Worm (Caenorhabditis elegans) whole organism, young adult: ENCODE measurements around the gene saps-1.

Source experiments
- B0035.1 ChIP-seq: sonication (generic microtip); optimal IDR thresholded peaks from 2 replicates; lab custom pipeline; 2016; ENCODE audit warnings: missing genetic modification characterization, mild to moderate bottlenecking, missing compliant biosample characterization, missing genotype, missing genetic modification reagents
- B0261.1 ChIP-seq: sonication (generic microtip); optimal IDR thresholded peaks from 2 replicates; lab custom pipeline; 2016; ENCODE audit warnings: mild to moderate bottlenecking, missing genetic modification characterization, moderate library complexity, missing compliant biosample characterization
- C17E4.6 ChIP-seq: fragments of 200-800 bp; sonication (Bioruptor generic); IDR thresholded peaks from 2 replicates; pipeline ENCODE4 v1.3.6; 2022; ENCODE audit warnings: missing genetic modification reagents, missing genetic modification characterization, missing compliant biosample characterization
- D2030.7 ChIP-seq: fragments of 200-800 bp; sonication (Bioruptor generic); IDR thresholded peaks from 2 replicates; pipeline ENCODE4 v1.3.6; 2022; ENCODE audit warnings: missing genetic modification reagents, missing genetic modification characterization, missing compliant biosample characterization
- F52B5.7 ChIP-seq: sonication (generic microtip); optimal IDR thresholded peaks from 2 replicates; lab custom pipeline; 2016; ENCODE audit warnings: mild to moderate bottlenecking, missing genetic modification characterization, missing compliant biosample characterization
- K11D2.4 ChIP-seq: fragments of 200-800 bp; sonication (Bioruptor generic); IDR thresholded peaks from 2 replicates; pipeline ENCODE4 v1.3.6; 2022; ENCODE audit warnings: missing genetic modification reagents, missing genetic modification characterization, missing compliant biosample characterization
- ceh-27 ChIP-seq: fragments of 200-800 bp; sonication (Bioruptor generic); optimal IDR thresholded peaks from 2 replicates; lab custom pipeline; 2018; ENCODE audit warnings: mild to moderate bottlenecking, missing genetic modification characterization, moderate library complexity, missing compliant biosample characterization
- ceh-79 ChIP-seq: sonication (generic microtip); optimal IDR thresholded peaks from 2 replicates; lab custom pipeline; 2017; ENCODE audit warnings: mild to moderate bottlenecking, missing genetic modification characterization, missing compliant biosample characterization
- egl-18 ChIP-seq: fragments of 200-800 bp; sonication (Bioruptor generic); IDR thresholded peaks from 2 replicates; pipeline ENCODE4 v1.3.6; 2022; ENCODE audit warnings: missing genetic modification reagents, missing genetic modification characterization, missing compliant biosample characterization
- fkh-3 ChIP-seq: sonication (generic microtip); optimal IDR thresholded peaks from 2 replicates; lab custom pipeline; 2016; ENCODE audit warnings: mild to moderate bottlenecking, missing genetic modification characterization, missing compliant biosample characterization
- hlh-26 ChIP-seq: fragments of 200-800 bp; sonication (Bioruptor generic); conservative IDR thresholded peaks from 2 replicates; pipeline ENCODE4 v1.3.6; 2022; ENCODE audit warnings: missing genetic modification reagents, missing genetic modification characterization, missing compliant biosample characterization
- hmg-1.2 ChIP-seq: fragments of 200-800 bp; sonication (Bioruptor generic); IDR thresholded peaks from 2 replicates; pipeline ENCODE4 v1.3.6; 2022; ENCODE audit warnings: missing genetic modification reagents, missing genetic modification characterization, missing compliant biosample characterization
- hrde-1 ChIP-seq: sonication (generic microtip); optimal IDR thresholded peaks from 2 replicates; lab custom pipeline; 2016; ENCODE audit warnings: missing genetic modification characterization, mild to moderate bottlenecking, missing compliant biosample characterization, moderate library complexity, missing genotype, missing genetic modification reagents, borderline replicate concordance
- lin-54 ChIP-seq: fragments of 200-800 bp; sonication (Bioruptor generic); optimal IDR thresholded peaks from 2 replicates; lab custom pipeline; 2018; ENCODE audit warnings: mild to moderate bottlenecking, missing genetic modification characterization, missing compliant biosample characterization
- lsl-1 ChIP-seq: fragments of 200-800 bp; sonication (Bioruptor generic); optimal IDR thresholded peaks from 2 replicates; lab custom pipeline; 2018; ENCODE audit warnings: mild to moderate bottlenecking, missing genetic modification characterization, moderate library complexity, missing compliant biosample characterization
- madf-8 ChIP-seq: fragments of 200-800 bp; sonication (Bioruptor generic); conservative IDR thresholded peaks from 2 replicates; pipeline ENCODE4 v1.3.6; 2022; ENCODE audit warnings: missing genetic modification reagents, missing genetic modification characterization, missing compliant biosample characterization
- mxl-1 ChIP-seq: sonication (generic microtip); optimal IDR thresholded peaks from 2 replicates; lab custom pipeline; 2016; ENCODE audit warnings: missing genetic modification characterization, missing compliant biosample characterization
- nfya-2 ChIP-seq: fragments of 200-800 bp; sonication (Bioruptor generic); IDR thresholded peaks from 2 replicates; pipeline ENCODE4 v1.3.6; 2022; ENCODE audit warnings: missing genetic modification reagents, missing genetic modification characterization, missing compliant biosample characterization
- nhr-179 ChIP-seq: sonication (generic microtip); optimal IDR thresholded peaks from 2 replicates; lab custom pipeline; 2016; ENCODE audit warnings: mild to moderate bottlenecking, missing genetic modification characterization, missing compliant biosample characterization
- nhr-90 ChIP-seq: sonication (generic microtip); optimal IDR thresholded peaks from 2 replicates; lab custom pipeline; 2016; ENCODE audit warnings: missing genotype, mild to moderate bottlenecking, missing genetic modification characterization, missing compliant biosample characterization
- rec-8 ChIP-seq, 2 experiments: sonication (generic microtip); optimal IDR thresholded peaks; 2 replicates each; lab custom pipeline; 2016; ENCODE audit warnings: mild to moderate bottlenecking in 2 of 2, missing genetic modification characterization in 2 of 2, missing genetic modification reagents in 2 of 2, missing genotype in 2 of 2, missing biosample characterization in 1 of 2, missing compliant biosample characterization in 1 of 2, moderate library complexity in 1 of 2
- rpc-1 ChIP-seq, 2 experiments: fragments of 150-350 bp in 1 of 2; sonication (generic microtip) in 1 of 2; optimal IDR thresholded peaks; 2 replicates each; lab custom pipeline; 2014 to 2018; ENCODE audit warnings: missing biosample characterization in 1 of 2, missing genetic modification characterization in 1 of 2, missing genetic modification reagents in 1 of 2, missing genotype in 1 of 2
- snpc-1.3 ChIP-seq: sonication (generic microtip); optimal IDR thresholded peaks from 2 replicates; lab custom pipeline; 2017; ENCODE audit warnings: missing genetic modification characterization, mild to moderate bottlenecking, missing compliant biosample characterization, antibody characterized with exemption, moderate library complexity, missing genotype, missing genetic modification reagents; ENCODE audit not compliant: insufficient read depth
- snpc-4 ChIP-seq, 5 experiments: fragments of 150-350 bp in 1 of 5; sonication (generic microtip) in 4 of 5; optimal IDR thresholded peaks; 2 replicates each; lab custom pipeline; 2014 to 2018; ENCODE audit warnings: missing genetic modification characterization in 5 of 5, missing biosample characterization in 3 of 5, antibody characterized with exemption in 2 of 5, mild to moderate bottlenecking in 2 of 5, missing compliant biosample characterization in 2 of 5, missing genotype in 2 of 5, moderate library complexity in 2 of 5, missing genetic modification reagents in 1 of 5
- somi-1 ChIP-seq: fragments of 200-800 bp; sonication (Bioruptor generic); optimal IDR thresholded peaks from 2 replicates; lab custom pipeline; 2018; ENCODE audit warnings: mild to moderate bottlenecking, missing genetic modification characterization, missing compliant biosample characterization
- tbp1 ChIP-seq: fragments of 200-800 bp; sonication (Bioruptor generic); optimal IDR thresholded peaks from 2 replicates; lab custom pipeline; 2018; ENCODE audit warnings: mild to moderate bottlenecking, missing genetic modification characterization, missing compliant biosample characterization
- zfh-2 ChIP-seq: fragments of 200-800 bp; sonication (Bioruptor generic); conservative IDR thresholded peaks from 2 replicates; pipeline ENCODE4 v1.3.6; 2022; ENCODE audit warnings: missing genetic modification reagents, missing genetic modification characterization, missing compliant biosample characterization
- zim-3 ChIP-seq: sonication (generic microtip); optimal IDR thresholded peaks from 2 replicates; lab custom pipeline; 2017; ENCODE audit warnings: mild to moderate bottlenecking, missing genetic modification characterization, moderate library complexity, missing compliant biosample characterization
- ztf-25 ChIP-seq: fragments of 200-800 bp; sonication (Bioruptor generic); IDR thresholded peaks from 2 replicates; pipeline ENCODE4 v1.3.6; 2022; ENCODE audit warnings: missing genetic modification reagents, missing genetic modification characterization, missing compliant biosample characterization

Gene saps-1

DNA sequence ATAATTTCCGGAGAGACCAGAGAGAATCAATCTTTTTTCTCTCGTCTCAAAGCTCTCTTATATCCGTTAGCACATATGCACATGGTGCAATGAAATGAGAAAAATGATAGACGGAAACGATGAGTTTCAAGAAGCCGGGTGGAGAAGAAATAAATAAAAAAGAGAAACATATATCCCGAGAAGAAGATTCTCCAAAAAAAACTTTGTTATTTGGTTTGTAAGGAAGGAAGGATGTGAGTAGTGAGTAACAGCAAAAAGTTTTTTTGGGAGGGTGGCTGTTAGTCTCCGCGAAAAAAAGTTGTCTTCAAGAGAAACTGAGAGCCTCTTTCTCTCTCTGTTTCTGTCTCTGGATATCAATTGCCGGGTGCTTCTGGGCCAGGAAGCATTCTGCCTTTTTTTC is 19.2 kb downstream of the saps-1 start:
- TF ChIP-seq nfya-2 (GFP tag; lab: Robert Waterston, UW) (no peak), rec-8 (tag; optimal IDR thresholded peaks at IDR 0.05; lab: Kevin White, UChicago) (no peak), mxl-1 (tag; lab: Kevin White, UChicago) (no peak), F52B5.7 (no peak), snpc-4 (GFP tag; optimal IDR thresholded peaks at IDR 0.05; lab: Kevin White, UChicago) (no peak), snpc-4 (tag; optimal IDR thresholded peaks at IDR 0.05; lab: Kevin White, UChicago) (no peak), hmg-1.2 (no peak), rpc-1 (optimal IDR thresholded peaks at IDR 0.05; lab: Kevin White, UChicago) (no peak), rpc-1 (tag; optimal IDR thresholded peaks at IDR 0.05; lab: Kevin White, UChicago) (no peak), lin-54 (GFP tag; lab: Kevin White, UChicago) (no peak), fkh-3 (tag; lab: Kevin White, UChicago) (no peak), lsl-1 (GFP tag; lab: Kevin White, UChicago) (no peak), B0261.1 (tag; lab: Kevin White, UChicago) (no peak), snpc-1.3 (tag; lab: Kevin White, UChicago) (no peak)

DNA sequence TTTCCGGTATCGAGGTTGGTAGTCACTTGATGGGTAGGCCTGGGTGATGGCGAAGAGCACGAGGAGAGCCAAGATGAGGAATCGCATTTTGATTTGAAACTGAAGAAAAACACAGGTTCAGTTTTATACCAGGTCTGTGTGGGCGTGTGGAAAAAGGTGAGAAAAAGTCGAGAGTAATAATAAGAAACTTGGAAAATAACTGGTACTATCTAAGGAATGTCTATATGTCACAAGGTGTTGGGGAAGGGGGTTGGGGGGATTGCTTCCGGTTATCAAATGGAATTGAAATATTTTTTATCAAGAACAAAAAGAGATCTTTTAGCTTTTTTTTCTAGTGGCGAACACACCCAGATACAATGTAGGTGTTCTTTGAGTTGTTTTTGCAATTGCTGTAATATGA is 22.1 kb downstream of the saps-1 start, which contains the start of gene nlp-51:
Gene nlp-51 (minus strand): TSS at position 101 of the 400 bp plus-strand sequence.
- no peak for TF ChIP-seq tbp1 (GFP tag; lab: Kevin White, UChicago)
- TF ChIP-seq C17E4.6 (GFP tag; lab: Robert Waterston, UW) = no peak
- no peak for TF ChIP-seq hlh-26

ce11 chrII:11329021-11329479 is 31.6 kb downstream of the saps-1 start, which contains the start of gene tag-180:
tag-180 (minus strand) TSS chrII:11329429.
- TF ChIP-seq zfh-2 (GFP tag; lab: Robert Waterston, UW) (peak; percentile 37; the same call in 1 of the 2 replicates), zim-3 (tag; lab: Kevin White, UChicago) (no peak)

DNA sequence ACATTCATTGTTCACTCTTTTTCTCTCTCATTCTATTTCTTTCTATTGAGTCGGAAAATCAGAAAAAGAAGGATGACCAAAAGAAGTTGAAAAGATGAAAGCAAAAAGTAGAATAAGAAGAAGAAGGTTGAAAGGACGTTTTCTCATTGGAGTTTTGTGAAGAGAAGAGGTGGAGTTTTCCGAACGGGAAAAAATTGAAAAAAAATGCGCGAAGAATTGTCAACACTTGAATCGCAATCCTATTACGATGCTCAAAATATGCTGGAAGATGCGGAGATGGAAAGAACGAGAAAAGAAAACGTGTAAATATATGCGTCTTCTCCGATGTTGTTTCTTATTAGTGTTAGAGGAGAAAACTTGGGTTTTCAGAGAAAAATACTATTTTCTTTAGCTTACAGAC is 35.9 kb downstream of the saps-1 start:
- no peak for TF ChIP-seq somi-1 (GFP tag; lab: Kevin White, UChicago)
- TF ChIP-seq ceh-79 (tag; lab: Kevin White, UChicago) = no peak
- TF ChIP-seq nhr-90 (tag; lab: Kevin White, UChicago) = no peak
- no peak for TF ChIP-seq D2030.7 (GFP tag; lab: Robert Waterston, UW)
- TF ChIP-seq F52B5.7 = no peak
- no peak for TF ChIP-seq ceh-27 (GFP tag; lab: Kevin White, UChicago)
- TF ChIP-seq K11D2.4 (GFP tag; lab: Robert Waterston, UW) = no peak
- TF ChIP-seq ztf-25 = no peak
- no peak for TF ChIP-seq mxl-1 (tag; lab: Kevin White, UChicago)
- no peak for TF ChIP-seq nhr-179 (tag; lab: Kevin White, UChicago)
- no peak for TF ChIP-seq madf-8
- TF ChIP-seq zim-3 (tag; lab: Kevin White, UChicago) = no peak
- no peak for TF ChIP-seq hrde-1 (tag; lab: Kevin White, UChicago)
- no peak for TF ChIP-seq lin-54 (GFP tag; lab: Kevin White, UChicago)
- TF ChIP-seq egl-18 = no peak
- TF ChIP-seq lsl-1 (GFP tag; lab: Kevin White, UChicago) = no peak
- TF ChIP-seq B0035.1 (tag; lab: Kevin White, UChicago) = no peak
- TF ChIP-seq B0261.1 (tag; lab: Kevin White, UChicago) = no peak
- TF ChIP-seq, all 124 proteins: peak for 0
